Fruit fly (Drosophila melanogaster): ENCODE measurements around the gene Jhbp15.

Gene Jhbp15

dm6 chr3R:21073141-21073540 is 22.4 kb upstream of the Jhbp15 start, which contains the start of gene r-l (continued):
- no peak for TF ChIP-seq lbe (GFP tag; optimal IDR thresholded peaks at IDR 0.05)
- TF ChIP-seq vfl (GFP tag; optimal IDR thresholded peaks at IDR 0.05) = no peak
- no peak for TF ChIP-seq CG1024 (GFP tag; IDR thresholded peaks at IDR 0.05)
- no peak for TF ChIP-seq kah (GFP tag; optimal IDR thresholded peaks at IDR 0.05)
- no peak for TF ChIP-seq Stat92E (GFP tag; optimal IDR thresholded peaks at IDR 0.05)
- peak; percentile 38 for TF ChIP-seq sug (tag; optimal IDR thresholded peaks at IDR 0.05)
- peak; percentile 2 for TF ChIP-seq gcm (GFP tag; optimal IDR thresholded peaks at IDR 0.05)
- TF ChIP-seq dpn (GFP tag; optimal IDR thresholded peaks at IDR 0.05) = no peak
- TF ChIP-seq H15 (GFP tag; IDR thresholded peaks at IDR 0.05) = no peak
- TF ChIP-seq mam (GFP tag; optimal IDR thresholded peaks at IDR 0.05) = no peak
- no peak for TF ChIP-seq CG17612 (GFP tag; IDR thresholded peaks at IDR 0.05)
- no peak for TF ChIP-seq CG12744 (GFP tag; optimal IDR thresholded peaks at IDR 0.05)
- TF ChIP-seq sens (GFP tag) = peak; percentile 65
- TF ChIP-seq Elba2 (GFP tag; optimal IDR thresholded peaks at IDR 0.05) = peak; percentile 98
- no peak for TF ChIP-seq luna (GFP tag; optimal IDR thresholded peaks at IDR 0.05)
- no peak for TF ChIP-seq jigr1 (GFP tag; IDR thresholded peaks at IDR 0.05)
- peak; percentile 73 for TF ChIP-seq CG2116 (GFP tag; optimal IDR thresholded peaks at IDR 0.05)
- no peak for TF ChIP-seq caup (GFP tag; optimal IDR thresholded peaks at IDR 0.05; ENCODE audit: severe bottlenecking)
- TF ChIP-seq CG17385 (GFP tag; optimal IDR thresholded peaks at IDR 0.05) = no peak
- no peak for TF ChIP-seq bowl (GFP tag; IDR thresholded peaks at IDR 0.05)
- TF ChIP-seq CG18619 (GFP tag; optimal IDR thresholded peaks at IDR 0.05) = no peak
- TF ChIP-seq phol (tag; optimal IDR thresholded peaks at IDR 0.05) = peak; percentile 60
- TF ChIP-seq bigmax (GFP tag; optimal IDR thresholded peaks at IDR 0.05) = no peak
- TF ChIP-seq CG4404 (GFP tag; IDR thresholded peaks at IDR 0.05) = no peak
- no peak; the same call in 1 of the 2 replicates for TF ChIP-seq tna (GFP tag; IDR thresholded peaks at IDR 0.05; ENCODE audit: partially characterized antibody)
- no peak for TF ChIP-seq pan (optimal IDR thresholded peaks at IDR 0.05)
- TF ChIP-seq pan (GFP tag; optimal IDR thresholded peaks at IDR 0.05 in 1 of 2, IDR thresholded peaks at IDR 0.05 in 1 of 2) = no peak
- TF ChIP-seq CG5245 (GFP tag; optimal IDR thresholded peaks at IDR 0.05) = no peak
- TF ChIP-seq Dll (GFP tag; IDR thresholded peaks at IDR 0.05; ENCODE audit: partially characterized antibody) = 0 out of 4 replicates have a peak, but pooled peaks have one; percentile 12
- no peak for TF ChIP-seq CG12942 (GFP tag; optimal IDR thresholded peaks at IDR 0.05)
- no peak for TF ChIP-seq toy (GFP tag; IDR thresholded peaks at IDR 0.05)
- peak; percentile 98 for TF ChIP-seq pzg (GFP tag; optimal IDR thresholded peaks at IDR 0.05)
- TF ChIP-seq chif (GFP tag; optimal IDR thresholded peaks at IDR 0.05) = no peak
- no peak for TF ChIP-seq CG9727 (GFP tag; optimal IDR thresholded peaks at IDR 0.05)
- no peak for TF ChIP-seq CG12071 (GFP tag; optimal IDR thresholded peaks at IDR 0.05)
- TF ChIP-seq Hmx (GFP tag; optimal IDR thresholded peaks at IDR 0.05) = no peak
- TF ChIP-seq chinmo (GFP tag; IDR thresholded peaks at IDR 0.05; ENCODE audit: partially characterized antibody) = 0 out of 4 replicates have a peak, but pooled peaks have one; percentile 65
- TF ChIP-seq CG8944 (GFP tag; optimal IDR thresholded peaks at IDR 0.05) = peak; percentile 8
- no peak for TF ChIP-seq wdn (GFP tag; IDR thresholded peaks at IDR 0.05)
- TF ChIP-seq kni (GFP tag; optimal IDR thresholded peaks at IDR 0.05) = no peak
- no peak for TF ChIP-seq Bdp1 (GFP tag; optimal IDR thresholded peaks at IDR 0.05)
- TF ChIP-seq emc (GFP tag; optimal IDR thresholded peaks at IDR 0.05) = no peak
- no peak for TF ChIP-seq esg (GFP tag; conservative IDR thresholded peaks at IDR 0.05)
- no peak for TF ChIP-seq Eip74EF (GFP tag; optimal IDR thresholded peaks at IDR 0.05)
- TF ChIP-seq CG4730 (GFP tag; IDR thresholded peaks at IDR 0.05) = no peak
- no peak for TF ChIP-seq Lpt (GFP tag; optimal IDR thresholded peaks at IDR 0.05)
- no peak for TF ChIP-seq Hsf (GFP tag; optimal IDR thresholded peaks at IDR 0.05)
- TF ChIP-seq onecut (GFP tag; IDR thresholded peaks at IDR 0.05) = no peak
- TF ChIP-seq lov (optimal IDR thresholded peaks at IDR 0.05) = no peak
- TF ChIP-seq lov (GFP tag; IDR thresholded peaks at IDR 0.05) = no peak
- no peak for TF ChIP-seq dmrt11E (tag; optimal IDR thresholded peaks at IDR 0.05)
- no peak for TF ChIP-seq CG4328 (GFP tag; optimal IDR thresholded peaks at IDR 0.05)

All from whole organism, embryonic.